Fruit fly (Drosophila melanogaster) ovary, adult (tissue): ENCODE results near the gene PolA2.

Experiments
- CG17801 ChIP-seq: fragments of 200-800 bp; optimal IDR thresholded peaks from 2 replicates; lab custom pipeline; 2019; ENCODE audit warnings: missing biosample characterization, mild to moderate bottlenecking, missing genetic modification characterization, moderate library complexity; ENCODE audit not compliant: partially characterized antibody

The PolA2 gene

dm6 chr3R:27273118-27274062 lies 34.4 kb downstream of the PolA2 start, which contains the start of gene CG5934:
TSS of gene CG5934 (plus strand) at chr3R:27273705.
- TF ChIP-seq CG17801: no peak

- peak; percentile 1 for TF ChIP-seq CG17801
Observed at dm6 chr3R:27274533-27275447, 35.8 kb downstream of the PolA2 start, which contains the start of gene CG5938. TSS of gene CG5938 (plus strand) at chr3R:27274794.

dm6 chr3R:27279478-27279877 lies 40.5 kb downstream of the PolA2 start:
- no peak for TF ChIP-seq CG17801

dm6 chr3R:27281022-27281810 lies 42.3 kb downstream of the PolA2 start:
- TF ChIP-seq CG17801: peak; percentile 76

- no peak for TF ChIP-seq CG17801
Observed at dm6 chr3R:27281811-27282131, 42.8 kb downstream of the PolA2 start.

- TF ChIP-seq CG17801: peak; percentile 61
Observed at dm6 chr3R:27282286-27282685, 43.3 kb downstream of the PolA2 start, which contains the start of gene mrt. TSS of gene mrt (minus strand) at chr3R:27282661.

- TF ChIP-seq CG17801: no peak
Observed at dm6 chr3R:27283645-27284044, 44.7 kb downstream of the PolA2 start, which contains the start of gene CG3368. TSS of gene CG3368 (plus strand) at chr3R:27283780.

dm6 chr3R:27288202-27289135 lies 49.5 kb downstream of the PolA2 start, which contains the start of the genes bigmax and Hmu:
TSS of gene bigmax (minus strand) at chr3R:27288526.
TSS of gene Hmu (plus strand) at chr3R:27288769.
- TF ChIP-seq CG17801: peak; percentile 78

dm6 chr3R:27289638-27290037 lies 50.7 kb downstream of the PolA2 start:
- no peak for TF ChIP-seq CG17801
